Worm (Caenorhabditis elegans): Measurements from ENCODE around the gene K02A6.4.

ce11 chrX:8169534-8169933, 49.0 kb downstream of the K02A6.4 start, which contains the start of gene C17H11.2:
- no peak for TF ChIP-seq T22C8.4 (GFP tag; IDR thresholded peaks at IDR 0.05)
- TF ChIP-seq med-1 (GFP tag; optimal IDR thresholded peaks at IDR 0.05; ENCODE audit: insufficient read depth) = no peak
